Worm (Caenorhabditis elegans): ENCODE measurements around the gene B0303.7.

DNA sequence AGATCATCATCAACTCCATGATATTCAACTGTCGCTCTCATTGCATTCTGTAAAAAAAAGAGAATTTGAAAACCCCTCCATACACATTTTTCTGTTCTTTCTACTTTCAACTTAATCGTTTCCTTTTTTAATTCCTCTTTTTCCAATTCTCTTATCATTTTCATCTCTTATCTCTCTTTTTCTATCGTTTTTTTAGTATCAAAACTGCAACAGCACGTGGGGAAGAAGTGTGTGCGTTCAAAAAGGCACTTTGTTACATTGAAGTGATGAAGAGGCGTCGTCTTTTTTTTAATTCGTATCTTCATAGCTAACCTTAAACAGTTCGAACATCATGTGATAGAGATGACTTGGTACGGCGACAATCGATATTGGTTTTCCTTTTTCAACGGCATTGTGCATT, 45.7 kb downstream of the B0303.7 start:
- TF ChIP-seq mep-1 (tag; optimal IDR thresholded peaks at IDR 0.05) = peak; percentile 5
- no peak for TF ChIP-seq lir-3 (tag; optimal IDR thresholded peaks at IDR 0.05; ENCODE audit: poor library complexity)
- no peak for TF ChIP-seq nhr-237 (tag; optimal IDR thresholded peaks at IDR 0.05)
- peak; percentile 10 for TF ChIP-seq pqm-1 (tag; optimal IDR thresholded peaks at IDR 0.05)
- TF ChIP-seq snpc-4 (tag; optimal IDR thresholded peaks at IDR 0.05) = no peak
- TF ChIP-seq fkh-10 (GFP tag; optimal IDR thresholded peaks at IDR 0.05) = no peak
